Worm (Caenorhabditis elegans) whole organism, L2 larva: ENCODE data around the gene fust-1.
A peak's percentile ranks its signal among the peaks of the same experiment; 100 is the strongest.

Experiments
- C34F6.9 ChIP-seq: fragments of 150-350 bp; optimal IDR thresholded peaks from 2 replicates; lab custom pipeline; 2014; ENCODE audit warnings: missing biosample characterization, missing genetic modification characterization
- F13H6.1 ChIP-seq: sonication (generic microtip); optimal IDR thresholded peaks from 2 replicates; lab custom pipeline; 2016; ENCODE audit warnings: missing genetic modification characterization, missing compliant biosample characterization
- R02D3.7 ChIP-seq: fragments of 150-350 bp; optimal IDR thresholded peaks from 2 replicates; lab custom pipeline; 2014; ENCODE audit warnings: missing biosample characterization, missing genetic modification characterization
- alr-1 ChIP-seq: fragments of 150-350 bp; optimal IDR thresholded peaks from 2 replicates; lab custom pipeline; 2014; ENCODE audit warnings: missing biosample characterization, missing genetic modification characterization
- ama-1 ChIP-seq: fragments of 150-350 bp; optimal IDR thresholded peaks from 2 replicates; lab custom pipeline; 2018; ENCODE audit warnings: inconsistent platforms
- blmp-1 ChIP-seq: sonication (generic microtip); optimal IDR thresholded peaks from 2 replicates; lab custom pipeline; 2017; ENCODE audit warnings: missing genetic modification characterization, mild to moderate bottlenecking, missing compliant biosample characterization, antibody characterized with exemption, moderate library complexity; ENCODE audit not compliant: insufficient read depth
- ceh-16 ChIP-seq: fragments of 150-350 bp; optimal IDR thresholded peaks from 2 replicates; lab custom pipeline; 2014; ENCODE audit warnings: missing biosample characterization, missing genetic modification characterization
- ceh-82 ChIP-seq: fragments of 150-350 bp; optimal IDR thresholded peaks from 2 replicates; lab custom pipeline; 2014; ENCODE audit warnings: missing biosample characterization, missing genetic modification characterization
- elt-1 ChIP-seq: fragments of 150-350 bp; optimal IDR thresholded peaks from 2 replicates; lab custom pipeline; 2014; ENCODE audit warnings: missing biosample characterization, missing genetic modification characterization
- elt-3 ChIP-seq: sonication (generic microtip); optimal IDR thresholded peaks from 2 replicates; lab custom pipeline; 2017; ENCODE audit warnings: missing biosample characterization, missing genetic modification characterization
- gmeb-1 ChIP-seq: fragments of 150-350 bp; optimal IDR thresholded peaks from 2 replicates; lab custom pipeline; 2014; ENCODE audit warnings: missing biosample characterization, missing genetic modification characterization
- lin-11 ChIP-seq: fragments of 150-350 bp; sonication (generic microtip); optimal IDR thresholded peaks from 2 replicates; lab custom pipeline; 2014; ENCODE audit warnings: missing biosample characterization, missing genetic modification characterization, inconsistent platforms, mixed read lengths
- lin-39 ChIP-seq: fragments of 150-350 bp; optimal IDR thresholded peaks from 2 replicates; lab custom pipeline; 2014; ENCODE audit warnings: missing biosample characterization, missing genetic modification reagents, missing genetic modification characterization
- mab-5 ChIP-seq: fragments of 150-350 bp; optimal IDR thresholded peaks from 2 replicates; lab custom pipeline; 2014; ENCODE audit warnings: missing biosample characterization, missing genetic modification characterization
- mbf-1 ChIP-seq: sonication (generic microtip); optimal IDR thresholded peaks from 2 replicates; lab custom pipeline; 2017; ENCODE audit warnings: missing biosample characterization, missing genetic modification characterization
- mdl-1 ChIP-seq, 2 experiments: fragments of 150-350 bp in 1 of 2; sonication (generic microtip) in 1 of 2; optimal IDR thresholded peaks; 2 replicates each; lab custom pipeline; 2017; ENCODE audit warnings: missing biosample characterization in 2 of 2, missing genetic modification characterization in 2 of 2
- nhr-10 ChIP-seq: sonication (generic microtip); optimal IDR thresholded peaks from 2 replicates; lab custom pipeline; 2017; ENCODE audit warnings: missing biosample characterization, missing genetic modification characterization
- nhr-12 ChIP-seq: fragments of 150-350 bp; optimal IDR thresholded peaks from 2 replicates; lab custom pipeline; 2014; ENCODE audit warnings: missing biosample characterization, missing genetic modification characterization
- nhr-129 ChIP-seq: fragments of 150-350 bp; optimal IDR thresholded peaks from 2 replicates; lab custom pipeline; 2014; ENCODE audit warnings: missing biosample characterization, missing genetic modification characterization
- nhr-21 ChIP-seq: fragments of 150-350 bp; optimal IDR thresholded peaks from 2 replicates; lab custom pipeline; 2014; ENCODE audit warnings: missing biosample characterization, missing genetic modification characterization
- nhr-23 ChIP-seq: fragments of 150-350 bp; optimal IDR thresholded peaks from 2 replicates; lab custom pipeline; 2014; ENCODE audit warnings: missing biosample characterization, missing genetic modification reagents, missing genetic modification characterization
- nhr-237 ChIP-seq: fragments of 150-350 bp; optimal IDR thresholded peaks from 2 replicates; lab custom pipeline; 2014; ENCODE audit warnings: missing biosample characterization, missing genetic modification characterization
- nhr-6 ChIP-seq: fragments of 150-350 bp; optimal IDR thresholded peaks from 2 replicates; lab custom pipeline; 2014; ENCODE audit warnings: missing biosample characterization, missing genetic modification characterization
- nhr-77 ChIP-seq: fragments of 150-350 bp; optimal IDR thresholded peaks from 2 replicates; lab custom pipeline; 2014; ENCODE audit warnings: missing biosample characterization, missing genetic modification characterization
- peb-1 ChIP-seq: fragments of 150-350 bp; optimal IDR thresholded peaks from 2 replicates; lab custom pipeline; 2014; ENCODE audit warnings: missing biosample characterization, missing genetic modification characterization
- sem-4 ChIP-seq: fragments of 150-350 bp; optimal IDR thresholded peaks from 2 replicates; lab custom pipeline; 2014; ENCODE audit warnings: missing biosample characterization, missing genetic modification reagents, missing genetic modification characterization
- skn-1 ChIP-seq: sonication (generic microtip); optimal IDR thresholded peaks from 2 replicates; lab custom pipeline; 2017; ENCODE audit warnings: missing biosample characterization, missing genetic modification characterization
- sma-3 ChIP-seq: sonication (generic microtip); optimal IDR thresholded peaks from 2 replicates; lab custom pipeline; 2016; ENCODE audit warnings: missing genetic modification reagents, missing genetic modification characterization, missing compliant biosample characterization
- sma-9 ChIP-seq, 2 experiments: fragments of 150-350 bp in 1 of 2; sonication (generic microtip) in 1 of 2; optimal IDR thresholded peaks; 2 replicates each; lab custom pipeline; 2014 to 2016; ENCODE audit warnings: missing genetic modification characterization in 2 of 2, mild to moderate bottlenecking in 1 of 2, missing biosample characterization in 1 of 2, missing compliant biosample characterization in 1 of 2, missing genetic modification reagents in 1 of 2, moderate library complexity in 1 of 2
- snpc-4 ChIP-seq: fragments of 150-350 bp; optimal IDR thresholded peaks from 2 replicates; lab custom pipeline; 2014; ENCODE audit warnings: missing biosample characterization, missing genetic modification characterization
- unc-55 ChIP-seq: fragments of 150-350 bp; sonication (generic microtip); optimal IDR thresholded peaks from 3 replicates; lab custom pipeline; 2014; ENCODE audit warnings: missing biosample characterization, missing genetic modification reagents, missing genetic modification characterization
- unc-62 ChIP-seq: fragments of 150-350 bp; optimal IDR thresholded peaks from 2 replicates; lab custom pipeline; 2014; ENCODE audit warnings: missing biosample characterization, missing genetic modification reagents, missing genetic modification characterization
- zag-1 ChIP-seq: fragments of 150-350 bp; optimal IDR thresholded peaks from 2 replicates; lab custom pipeline; 2014; ENCODE audit warnings: missing biosample characterization, missing genetic modification characterization
- ztf-1 ChIP-seq: fragments of 200-800 bp; sonication (Bioruptor generic); conservative IDR thresholded peaks from 2 replicates; pipeline ENCODE4 v1.3.6; 2022; ENCODE audit warnings: missing genetic modification characterization, missing compliant biosample characterization
- ztf-11 ChIP-seq: sonication (generic microtip); optimal IDR thresholded peaks from 2 replicates; lab custom pipeline; 2017; ENCODE audit warnings: missing biosample characterization, missing genetic modification characterization

fust-1 gene

DNA sequence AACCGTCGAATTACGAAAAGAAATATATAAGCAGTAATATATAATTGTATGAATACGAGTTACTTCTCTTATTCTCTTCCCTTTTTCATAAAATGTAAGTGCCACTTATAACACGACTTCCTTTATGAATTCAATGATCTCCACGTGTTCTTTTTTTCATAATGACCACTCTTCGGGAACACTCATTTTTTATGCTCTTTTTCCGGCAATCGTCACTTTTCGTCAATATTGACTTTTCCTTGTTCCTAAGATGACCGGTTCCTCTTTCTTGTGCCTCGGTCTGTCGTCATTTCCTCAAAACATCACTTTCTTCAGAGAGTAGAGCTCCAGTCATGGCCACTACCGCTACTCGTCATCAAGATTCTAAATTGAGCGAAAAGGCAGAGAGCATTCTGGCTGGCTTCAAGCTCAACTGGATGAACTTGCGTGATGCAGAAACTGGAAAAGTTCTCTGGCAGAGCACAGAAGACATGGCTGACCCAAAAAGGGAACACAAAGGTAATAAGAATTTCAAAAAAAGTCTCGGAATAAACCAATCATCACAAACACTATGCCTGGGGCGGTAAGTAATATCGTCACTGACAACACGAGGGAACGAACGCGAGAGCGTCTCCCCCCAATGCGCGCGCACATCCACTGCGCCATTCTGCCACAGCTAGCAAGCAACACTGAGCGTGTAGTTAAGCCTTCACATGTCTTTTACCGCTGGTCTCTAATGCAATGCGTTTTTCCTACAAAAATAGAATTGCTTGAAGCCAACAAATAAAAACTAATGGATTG is 31.3 kb downstream of the fust-1 start, which contains the start of gene pdl-1 (continued):
- TF ChIP-seq ztf-1 (no peak), nhr-77 (tag; lab: Kevin White, UChicago) (no peak), sma-9 (GFP tag; optimal IDR thresholded peaks at IDR 0.05; lab: Kevin White, UChicago) (peak; percentile 84), sma-9 (tag; optimal IDR thresholded peaks at IDR 0.05; lab: Kevin White, UChicago) (no peak)
- TF ChIP-seq, all 48 proteins: peak for 23

DNA sequence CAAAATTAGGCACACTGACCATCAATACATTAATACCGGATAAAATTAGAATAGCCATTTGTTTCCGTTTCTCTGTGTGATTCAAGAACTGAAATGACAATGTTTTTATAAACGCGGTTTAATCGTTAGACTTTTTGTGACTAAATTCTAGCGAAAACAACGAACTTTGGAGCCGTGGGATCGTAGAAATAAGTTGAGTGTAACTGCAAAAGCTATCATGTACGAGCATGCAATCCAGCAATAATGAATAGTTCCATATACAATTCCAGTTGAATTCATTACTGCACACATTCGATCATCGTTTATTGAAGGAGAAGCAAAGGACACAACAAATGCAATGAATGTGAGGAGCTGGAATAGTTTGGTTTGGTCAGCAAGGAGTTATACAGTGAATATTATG is 33.7 kb downstream of the fust-1 start:
- TF ChIP-seq peb-1 (tag; lab: Kevin White, UChicago) (no peak), elt-3 (no peak), skn-1 (tag; lab: Kevin White, UChicago) (no peak), nhr-6 (tag; lab: Kevin White, UChicago) (no peak), elt-1 (tag; lab: Kevin White, UChicago) (no peak), unc-62 (no peak), mab-5 (no peak), ceh-82 (no peak), sma-9 (GFP tag; optimal IDR thresholded peaks at IDR 0.05; lab: Kevin White, UChicago) (no peak), sma-9 (tag; optimal IDR thresholded peaks at IDR 0.05; lab: Kevin White, UChicago) (no peak), nhr-237 (tag; lab: Kevin White, UChicago) (no peak), ceh-16 (tag; lab: Kevin White, UChicago) (no peak), nhr-129 (tag; lab: Kevin White, UChicago) (no peak), ztf-1 (no peak)

DNA sequence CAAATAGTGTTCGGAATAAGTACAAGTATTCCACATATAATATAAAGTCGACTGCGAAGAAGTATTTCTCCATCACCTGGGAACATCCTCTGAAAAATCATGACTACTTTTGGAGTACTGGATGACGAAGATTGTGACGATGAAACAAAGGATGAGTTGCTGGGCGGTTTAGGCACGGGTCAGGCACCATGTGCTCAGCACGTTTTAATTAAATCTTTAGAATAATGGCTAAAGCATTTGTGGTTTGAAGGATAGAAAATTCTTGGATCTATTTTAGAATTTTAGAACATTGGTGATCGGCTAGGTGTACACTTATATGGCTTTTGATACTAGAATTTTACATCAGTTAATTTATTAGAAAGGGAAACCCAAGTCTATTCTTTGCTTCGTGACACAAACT is 34.7 kb downstream of the fust-1 start, which contains the start of gene C27H5.6:
Gene C27H5.6, minus strand, starts transcription at position 101 of the 400 bp plus-strand sequence.
- TF ChIP-seq sem-4 (no peak), R02D3.7 (tag; lab: Kevin White, UChicago) (no peak), gmeb-1 (no peak), C34F6.9 (no peak), elt-3 (no peak), nhr-21 (tag; lab: Kevin White, UChicago) (no peak), mbf-1 (tag; lab: Kevin White, UChicago) (no peak), nhr-10 (tag; lab: Kevin White, UChicago) (no peak)

DNA sequence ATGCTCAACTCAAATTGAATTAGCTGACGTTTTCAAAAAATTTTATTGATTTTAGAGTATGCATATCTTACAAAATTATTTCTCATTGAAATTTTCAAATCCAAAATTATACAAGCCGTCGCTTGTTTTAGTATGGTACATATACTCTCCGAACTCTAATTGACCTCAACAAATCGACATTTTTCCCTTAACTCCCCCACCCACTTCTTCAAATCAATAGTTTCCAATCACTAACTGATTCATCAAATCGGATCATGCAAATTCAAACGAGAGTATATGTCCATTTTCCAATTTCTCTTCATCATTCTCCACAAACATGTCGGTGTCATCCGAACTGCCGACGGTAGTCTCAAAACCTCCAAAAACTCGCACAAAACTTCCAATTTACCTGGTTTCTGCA is 36.7 kb downstream of the fust-1 start, which contains the start of gene E04F6.4:
Gene E04F6.4, plus strand, starts transcription at position 301 of the 400 bp plus-strand sequence.
- no peak for TF ChIP-seq F13H6.1 (tag; lab: Kevin White, UChicago)
- TF ChIP-seq peb-1 (tag; lab: Kevin White, UChicago): no peak
- TF ChIP-seq lin-39 (tag; lab: Kevin White, UChicago): no peak
- no peak for TF ChIP-seq nhr-23 (tag; lab: Kevin White, UChicago)
- TF ChIP-seq nhr-21 (tag; lab: Kevin White, UChicago): no peak
- no peak for TF ChIP-seq mdl-1 (tag; optimal IDR thresholded peaks at IDR 0.05; lab: Kevin White, UChicago)
- no peak for TF ChIP-seq lin-11
- no peak for TF ChIP-seq zag-1 (tag; lab: Kevin White, UChicago)
- no peak for TF ChIP-seq alr-1 (tag; lab: Kevin White, UChicago)
- no peak for TF ChIP-seq sma-3 (GFP tag; lab: Kevin White, UChicago)
- no peak for TF ChIP-seq nhr-12
- no peak for TF ChIP-seq unc-55 (GFP tag; lab: Kevin White, UChicago)
- no peak for TF ChIP-seq nhr-77 (tag; lab: Kevin White, UChicago)
- TF ChIP-seq mbf-1 (tag; lab: Kevin White, UChicago): no peak
- no peak for TF ChIP-seq ama-1 (lab: Kevin White, UChicago)
- TF ChIP-seq nhr-6 (tag; lab: Kevin White, UChicago): no peak
- TF ChIP-seq, all 48 proteins: peak for 0

DNA sequence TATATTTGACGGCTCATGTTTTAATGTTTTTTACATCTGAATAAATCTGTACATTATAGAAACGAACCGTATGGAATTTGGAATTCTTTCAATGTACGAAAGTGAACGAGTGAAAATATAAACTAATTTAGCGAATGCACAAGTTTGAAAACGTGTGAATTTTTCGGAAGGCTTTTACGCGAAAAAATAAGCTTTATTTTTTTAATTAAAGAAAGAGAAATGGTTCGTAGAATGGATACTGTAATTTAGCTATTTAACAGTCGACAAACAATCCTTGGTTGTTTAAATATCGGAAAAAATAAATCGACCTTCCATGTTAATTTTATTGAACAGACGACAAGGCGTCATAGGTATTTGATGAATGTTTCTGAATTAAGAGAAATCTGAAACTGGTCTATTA is 43.2 kb downstream of the fust-1 start, which contains the start of gene acdh-12:
Gene acdh-12, minus strand, starts transcription at position 101 of the 400 bp plus-strand sequence.
- TF ChIP-seq ceh-82 (no peak), ztf-11 (no peak), nhr-129 (tag; lab: Kevin White, UChicago) (no peak), snpc-4 (tag; lab: Kevin White, UChicago) (no peak), blmp-1 (no peak), nhr-23 (tag; lab: Kevin White, UChicago) (no peak), ceh-16 (tag; lab: Kevin White, UChicago) (no peak)
